Comparison of ENCODE assay signal across 1 worm cellular context in genomic region chrIII:9110914-9111313, ce11.
TF ChIP-seq lines count a peak whose summit lies in the region.

No protein-coding gene starts in this region.

TF ChIP-seq in whole organism, L4 larva, 104 proteins besides CTCF, POLR2A, EP300 and RAD21 (continued from another document):
- TF ChIP-seq egl-43 (GFP tag; IDR thresholded peaks at IDR 0.05; lab: Robert Waterston, UW) (peak; percentile 88), lin-38 (GFP tag; IDR thresholded peaks at IDR 0.05; lab: Robert Waterston, UW) (peak; percentile 97), mep-1 (tag; optimal IDR thresholded peaks at IDR 0.05; lab: Kevin White, UChicago) (peak; percentile 13), madf-5 (GFP tag; IDR thresholded peaks at IDR 0.05; lab: Robert Waterston, UW) (peak; percentile 57 to 83; a peak in 2 of 4 replicates), saeg-2 (GFP tag; IDR thresholded peaks at IDR 0.05; lab: Robert Waterston, UW) (peak; percentile 73; the same call in 1 of the 2 replicates), snpc-1.2 (GFP tag; IDR thresholded peaks at IDR 0.05; lab: Robert Waterston, UW) (peak; percentile 46), ZK337.2 (GFP tag; IDR thresholded peaks at IDR 0.05; lab: Robert Waterston, UW) (0 out of 2 replicates have a peak, but pooled peaks have one; percentile 45), dmd-9 (GFP tag; IDR thresholded peaks at IDR 0.05; lab: Robert Waterston, UW) (peak; percentile 52; the same call in 1 of the 2 replicates), madf-9 (GFP tag; conservative IDR thresholded peaks at IDR 0.05; lab: Robert Waterston, UW) (0 out of 2 replicates have a peak, but pooled peaks have one; percentile 4), mdt-29 (GFP tag; IDR thresholded peaks at IDR 0.05; lab: Robert Waterston, UW) (peak; percentile 76), Y48G9A.11 (GFP tag; IDR thresholded peaks at IDR 0.05; lab: Robert Waterston, UW) (peak; percentile 57; the same call in 1 of the 2 replicates), arid-1 (GFP tag; conservative IDR thresholded peaks at IDR 0.05; lab: Robert Waterston, UW) (peak; percentile 77), set-16 (GFP tag; IDR thresholded peaks at IDR 0.05; lab: Robert Waterston, UW) (peak; percentile 51)
